Fruit fly (Drosophila melanogaster): ENCODE data around the gene CG4459.

CG4459 gene

DNA sequence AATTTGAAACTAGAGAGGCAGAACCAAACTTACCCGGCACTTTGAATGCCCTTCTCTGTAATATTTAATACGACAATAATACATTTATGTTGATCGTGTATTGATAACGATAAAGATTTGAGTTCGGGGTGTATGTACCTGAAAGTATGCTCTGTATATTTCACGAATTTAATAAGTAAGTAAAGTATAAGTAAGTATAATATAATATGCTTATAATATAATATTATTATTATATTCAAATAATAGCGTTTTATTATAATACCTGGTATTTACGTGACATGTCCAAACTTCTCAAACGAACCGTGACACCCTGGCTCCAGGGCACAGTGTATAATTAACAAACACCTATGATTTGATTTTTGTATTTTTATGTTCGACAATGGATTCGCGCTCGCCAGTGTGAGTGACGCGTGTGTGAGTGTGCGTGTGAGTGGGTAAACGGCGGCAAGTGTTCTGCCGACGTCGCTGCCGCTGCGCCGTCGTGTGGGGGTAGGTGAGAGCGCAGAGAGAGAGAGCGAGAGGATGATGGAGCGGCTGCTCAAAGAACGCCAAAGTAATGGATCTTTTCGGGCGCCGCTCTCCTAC, 38.7 kb downstream of the CG4459 start:
- TF ChIP-seq CG4318 (GFP tag; optimal IDR thresholded peaks at IDR 0.05) (no peak), CG3032 (tag; optimal IDR thresholded peaks at IDR 0.05) (no peak), CG6163 (GFP tag; IDR thresholded peaks at IDR 0.05) (0 out of 3 replicates have a peak, but pooled peaks have one; percentile 6), Eip78C (GFP tag) (peak; percentile 46), fkh (GFP tag; optimal IDR thresholded peaks at IDR 0.05) (peak; percentile 68), CG6276 (GFP tag; optimal IDR thresholded peaks at IDR 0.05) (peak; percentile 60), CG32006 (GFP tag; optimal IDR thresholded peaks at IDR 0.05) (peak; percentile 31), Sox15 (GFP tag; optimal IDR thresholded peaks at IDR 0.05) (no peak)

DNA sequence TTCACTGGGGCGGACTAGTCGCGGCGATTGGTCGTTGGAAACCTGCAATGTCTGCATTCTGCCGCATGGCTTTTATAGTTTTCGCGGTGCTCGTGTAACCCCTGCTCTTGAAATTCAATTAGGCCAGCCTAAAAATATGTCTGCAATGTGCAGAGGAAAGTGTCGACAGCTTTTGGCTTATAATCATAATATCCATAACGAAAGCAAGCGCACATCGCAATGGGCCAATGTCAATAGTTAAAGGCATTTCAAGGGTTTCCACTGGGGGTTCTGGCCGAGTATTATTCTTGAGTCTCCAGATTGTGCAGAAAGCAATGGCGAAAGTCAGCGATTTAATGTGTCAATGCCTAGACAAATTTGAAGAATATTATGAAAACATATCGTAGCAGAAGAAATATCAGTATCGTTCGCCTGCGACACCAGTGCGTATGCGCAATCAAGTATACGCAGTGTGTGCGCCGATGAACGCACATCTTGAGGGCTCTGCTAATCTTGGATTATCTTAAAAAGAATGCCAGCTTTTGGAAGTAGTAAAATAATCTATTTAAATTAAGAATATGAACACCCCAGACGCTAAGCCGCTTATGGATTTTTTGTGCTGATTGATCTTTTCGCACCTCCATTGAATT, 40.2 kb downstream of the CG4459 start, which contains the start of gene ninaE:
Gene ninaE, minus strand, starts transcription at position 51 of the 629 bp plus-strand sequence.
- TF ChIP-seq CG11294 (GFP tag; IDR thresholded peaks at IDR 0.05) (no peak), fkh (GFP tag; optimal IDR thresholded peaks at IDR 0.05) (no peak), Eip75B (GFP tag; optimal IDR thresholded peaks at IDR 0.05) (no peak), ss (GFP tag; optimal IDR thresholded peaks at IDR 0.05) (no peak), eg (GFP tag; IDR thresholded peaks at IDR 0.05) (no peak), fd59A (GFP tag; optimal IDR thresholded peaks at IDR 0.05) (no peak), CG11902 (GFP tag; optimal IDR thresholded peaks at IDR 0.05) (no peak), CG15336 (GFP tag; IDR thresholded peaks at IDR 0.05) (no peak), CG6276 (GFP tag; optimal IDR thresholded peaks at IDR 0.05) (no peak), Sox14 (GFP tag; optimal IDR thresholded peaks at IDR 0.05) (no peak), esn (GFP tag; optimal IDR thresholded peaks at IDR 0.05) (no peak), net (GFP tag; optimal IDR thresholded peaks at IDR 0.05) (no peak), Ets96B (tag; optimal IDR thresholded peaks at IDR 0.05) (no peak), CG10631 (GFP tag; optimal IDR thresholded peaks at IDR 0.05) (no peak), Eip78C (GFP tag) (no peak), CG34406 (GFP tag; optimal IDR thresholded peaks at IDR 0.05) (no peak)

DNA sequence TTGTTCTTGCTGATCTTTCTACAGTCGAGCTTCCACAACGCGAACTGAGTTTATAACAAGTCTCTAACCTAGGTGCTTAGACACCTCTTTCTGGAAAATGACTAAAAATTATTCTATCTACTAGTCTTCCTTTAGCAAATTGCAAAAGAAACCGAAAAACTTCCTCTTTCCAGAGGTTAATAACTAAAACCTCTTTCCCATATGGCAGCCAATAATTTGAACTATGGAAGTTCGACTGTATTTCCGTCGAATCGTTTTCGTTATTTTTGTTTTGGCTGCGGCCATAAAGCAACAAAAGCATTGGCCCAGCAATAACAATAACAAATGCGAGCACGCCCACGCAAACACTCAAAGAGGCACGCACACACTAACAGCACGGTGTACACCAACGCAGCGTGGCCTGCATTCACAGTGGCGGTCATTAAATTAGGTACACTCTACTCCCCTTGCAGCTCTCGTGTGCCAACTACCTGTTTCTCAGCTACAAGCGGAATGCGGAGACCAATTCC, 48.0 kb downstream of the CG4459 start:
- TF ChIP-seq CG11294 (GFP tag; IDR thresholded peaks at IDR 0.05): no peak
- no peak for TF ChIP-seq CG11902 (GFP tag; optimal IDR thresholded peaks at IDR 0.05)
- no peak for TF ChIP-seq Ets21C (GFP tag; optimal IDR thresholded peaks at IDR 0.05)
- TF ChIP-seq esn (GFP tag; optimal IDR thresholded peaks at IDR 0.05): peak; percentile 45
- no peak for TF ChIP-seq CG6276 (GFP tag; optimal IDR thresholded peaks at IDR 0.05)
- peak; percentile 50; the same call in 1 of the 3 replicates for TF ChIP-seq eg (GFP tag; IDR thresholded peaks at IDR 0.05)
- no peak for TF ChIP-seq svp (GFP tag)
- TF ChIP-seq Lpt (GFP tag; optimal IDR thresholded peaks at IDR 0.05): no peak
- no peak for TF ChIP-seq Met (GFP tag; optimal IDR thresholded peaks at IDR 0.05)
- no peak for TF ChIP-seq CG1621 (tag; optimal IDR thresholded peaks at IDR 0.05)
- peak; percentile 36 for TF ChIP-seq CG32006 (GFP tag; optimal IDR thresholded peaks at IDR 0.05)
- TF ChIP-seq CG9139 (GFP tag; optimal IDR thresholded peaks at IDR 0.05): no peak
- TF ChIP-seq CG34406 (GFP tag; optimal IDR thresholded peaks at IDR 0.05): no peak
- peak; percentile 27 for TF ChIP-seq lz (GFP tag; optimal IDR thresholded peaks at IDR 0.05)
- no peak for TF ChIP-seq CG8632 (GFP tag; optimal IDR thresholded peaks at IDR 0.05)
- TF ChIP-seq Blimp-1 (GFP tag; optimal IDR thresholded peaks at IDR 0.05): no peak
- TF ChIP-seq fd59A (GFP tag; optimal IDR thresholded peaks at IDR 0.05): no peak
- peak; percentile 39 for TF ChIP-seq Sox14 (GFP tag; optimal IDR thresholded peaks at IDR 0.05)
- TF ChIP-seq CG31627 (GFP tag; optimal IDR thresholded peaks at IDR 0.05): peak; percentile 38
- TF ChIP-seq Ets96B (tag; optimal IDR thresholded peaks at IDR 0.05): peak; percentile 18
- TF ChIP-seq Hr38 (GFP tag; optimal IDR thresholded peaks at IDR 0.05): no peak
- TF ChIP-seq dsx (GFP tag; optimal IDR thresholded peaks at IDR 0.05; ENCODE audit: poor library complexity, severe bottlenecking): no peak
- no peak for TF ChIP-seq acj6 (GFP tag; optimal IDR thresholded peaks at IDR 0.05)
- no peak for TF ChIP-seq CG4318 (GFP tag; optimal IDR thresholded peaks at IDR 0.05)
- peak; percentile 11 for TF ChIP-seq OdsH (GFP tag; optimal IDR thresholded peaks at IDR 0.05)
- peak; percentile 38 for TF ChIP-seq CG6808 (GFP tag; optimal IDR thresholded peaks at IDR 0.05)
- TF ChIP-seq fkh (GFP tag; optimal IDR thresholded peaks at IDR 0.05): peak; percentile 10
- TF ChIP-seq net (GFP tag; optimal IDR thresholded peaks at IDR 0.05): peak; percentile 51
- peak; percentile 5 for TF ChIP-seq CG7368 (GFP tag; optimal IDR thresholded peaks at IDR 0.05)
- TF ChIP-seq CG10669 (GFP tag; optimal IDR thresholded peaks at IDR 0.05): no peak
- peak; percentile 33; the same call in 1 of the 3 replicates for TF ChIP-seq CG8119 (GFP tag; IDR thresholded peaks at IDR 0.05)
- no peak for TF ChIP-seq CG10631 (GFP tag; optimal IDR thresholded peaks at IDR 0.05)
- TF ChIP-seq Hr39 (GFP tag; optimal IDR thresholded peaks at IDR 0.05): no peak
- TF ChIP-seq CG3032 (tag; optimal IDR thresholded peaks at IDR 0.05): no peak
- TF ChIP-seq Sox15 (GFP tag; optimal IDR thresholded peaks at IDR 0.05): no peak
- no peak for TF ChIP-seq fd85E (GFP tag; optimal IDR thresholded peaks at IDR 0.05)
- peak; percentile 31; the same call in 1 of the 3 replicates for TF ChIP-seq CG6163 (GFP tag; IDR thresholded peaks at IDR 0.05)
- TF ChIP-seq Smox (GFP tag; optimal IDR thresholded peaks at IDR 0.05): no peak
- peak in 1 of 2 experiments; percentile 52 for TF ChIP-seq ss (GFP tag; optimal IDR thresholded peaks at IDR 0.05)

Measured in whole organism, prepupa.